Worm (Caenorhabditis elegans) whole organism, L2 larva: Measurements from ENCODE around the gene Y43F8C.5.

ENCODE experiments used
- C34F6.9 ChIP-seq: fragments of 150-350 bp; optimal IDR thresholded peaks from 2 replicates; lab custom pipeline; 2014; ENCODE audit warnings: missing biosample characterization, missing genetic modification characterization
- F13H6.1 ChIP-seq: sonication (generic microtip); optimal IDR thresholded peaks from 2 replicates; lab custom pipeline; 2016; ENCODE audit warnings: missing genetic modification characterization, missing compliant biosample characterization
- R02D3.7 ChIP-seq: fragments of 150-350 bp; optimal IDR thresholded peaks from 2 replicates; lab custom pipeline; 2014; ENCODE audit warnings: missing biosample characterization, missing genetic modification characterization
- Y55F3AM.14 ChIP-seq: fragments of 200-800 bp; sonication (Bioruptor generic); optimal IDR thresholded peaks from 2 replicates; lab custom pipeline; 2018; ENCODE audit warnings: mild to moderate bottlenecking, missing genetic modification characterization, missing compliant biosample characterization
- ZK546.5 ChIP-seq: sonication (generic microtip); optimal IDR thresholded peaks from 2 replicates; lab custom pipeline; 2017; ENCODE audit warnings: missing biosample characterization, missing genetic modification characterization
- alr-1 ChIP-seq: fragments of 150-350 bp; optimal IDR thresholded peaks from 2 replicates; lab custom pipeline; 2014; ENCODE audit warnings: missing biosample characterization, missing genetic modification characterization
- aly-2 ChIP-seq: fragments of 150-350 bp; optimal IDR thresholded peaks from 2 replicates; lab custom pipeline; 2014; ENCODE audit warnings: missing biosample characterization, missing genetic modification characterization
- ama-1 ChIP-seq: fragments of 150-350 bp; optimal IDR thresholded peaks from 2 replicates; lab custom pipeline; 2018; ENCODE audit warnings: inconsistent platforms
- blmp-1 ChIP-seq: sonication (generic microtip); optimal IDR thresholded peaks from 2 replicates; lab custom pipeline; 2017; ENCODE audit warnings: missing genetic modification characterization, mild to moderate bottlenecking, missing compliant biosample characterization, antibody characterized with exemption, moderate library complexity; ENCODE audit not compliant: insufficient read depth
- ceh-16 ChIP-seq: fragments of 150-350 bp; optimal IDR thresholded peaks from 2 replicates; lab custom pipeline; 2014; ENCODE audit warnings: missing biosample characterization, missing genetic modification characterization
- ceh-82 ChIP-seq: fragments of 150-350 bp; optimal IDR thresholded peaks from 2 replicates; lab custom pipeline; 2014; ENCODE audit warnings: missing biosample characterization, missing genetic modification characterization
- crh-2 ChIP-seq: sonication (generic microtip); optimal IDR thresholded peaks from 2 replicates; lab custom pipeline; 2017; ENCODE audit warnings: missing biosample characterization, missing genetic modification characterization
- dmd-4 ChIP-seq: sonication (generic microtip); optimal IDR thresholded peaks from 2 replicates; lab custom pipeline; 2017; ENCODE audit warnings: missing biosample characterization, missing genetic modification characterization
- egl-27 ChIP-seq: sonication (generic microtip); optimal IDR thresholded peaks from 3 replicates; lab custom pipeline; 2017; ENCODE audit warnings: missing biosample characterization, missing genetic modification reagents, missing genetic modification characterization
- elt-1 ChIP-seq: fragments of 150-350 bp; optimal IDR thresholded peaks from 2 replicates; lab custom pipeline; 2014; ENCODE audit warnings: missing biosample characterization, missing genetic modification characterization
- elt-3 ChIP-seq: sonication (generic microtip); optimal IDR thresholded peaks from 2 replicates; lab custom pipeline; 2017; ENCODE audit warnings: missing biosample characterization, missing genetic modification characterization
- fos-1 ChIP-seq: fragments of 150-350 bp; optimal IDR thresholded peaks from 2 replicates; lab custom pipeline; 2014; ENCODE audit warnings: missing biosample characterization, missing genetic modification characterization
- gmeb-1 ChIP-seq: fragments of 150-350 bp; optimal IDR thresholded peaks from 2 replicates; lab custom pipeline; 2014; ENCODE audit warnings: missing biosample characterization, missing genetic modification characterization
- lin-11 ChIP-seq: fragments of 150-350 bp; sonication (generic microtip); optimal IDR thresholded peaks from 2 replicates; lab custom pipeline; 2014; ENCODE audit warnings: missing biosample characterization, missing genetic modification characterization, inconsistent platforms, mixed read lengths
- lin-13 ChIP-seq: fragments of 150-350 bp; optimal IDR thresholded peaks from 2 replicates; lab custom pipeline; 2014; ENCODE audit warnings: missing biosample characterization, missing genetic modification reagents, missing genetic modification characterization
- lin-39 ChIP-seq: fragments of 150-350 bp; optimal IDR thresholded peaks from 2 replicates; lab custom pipeline; 2014; ENCODE audit warnings: missing biosample characterization, missing genetic modification reagents, missing genetic modification characterization
- lsy-2 ChIP-seq, 2 experiments: fragments of 150-350 bp in 1 of 2; sonication (generic microtip) in 1 of 2; optimal IDR thresholded peaks; 2 replicates each; lab custom pipeline; 2014 to 2017; ENCODE audit warnings: missing biosample characterization in 2 of 2, missing genetic modification characterization in 2 of 2
- mab-5 ChIP-seq: fragments of 150-350 bp; optimal IDR thresholded peaks from 2 replicates; lab custom pipeline; 2014; ENCODE audit warnings: missing biosample characterization, missing genetic modification characterization
- mbf-1 ChIP-seq: sonication (generic microtip); optimal IDR thresholded peaks from 2 replicates; lab custom pipeline; 2017; ENCODE audit warnings: missing biosample characterization, missing genetic modification characterization
- mdl-1 ChIP-seq, 2 experiments: fragments of 150-350 bp in 1 of 2; sonication (generic microtip) in 1 of 2; optimal IDR thresholded peaks; 2 replicates each; lab custom pipeline; 2017; ENCODE audit warnings: missing biosample characterization in 2 of 2, missing genetic modification characterization in 2 of 2
- nhr-10 ChIP-seq: sonication (generic microtip); optimal IDR thresholded peaks from 2 replicates; lab custom pipeline; 2017; ENCODE audit warnings: missing biosample characterization, missing genetic modification characterization
- nhr-11 ChIP-seq: fragments of 150-350 bp; optimal IDR thresholded peaks from 2 replicates; lab custom pipeline; 2014; ENCODE audit warnings: missing biosample characterization, missing genetic modification characterization
- nhr-12 ChIP-seq: fragments of 150-350 bp; optimal IDR thresholded peaks from 2 replicates; lab custom pipeline; 2014; ENCODE audit warnings: missing biosample characterization, missing genetic modification characterization
- nhr-129 ChIP-seq: fragments of 150-350 bp; optimal IDR thresholded peaks from 2 replicates; lab custom pipeline; 2014; ENCODE audit warnings: missing biosample characterization, missing genetic modification characterization
- nhr-21 ChIP-seq: fragments of 150-350 bp; optimal IDR thresholded peaks from 2 replicates; lab custom pipeline; 2014; ENCODE audit warnings: missing biosample characterization, missing genetic modification characterization
- nhr-23 ChIP-seq: fragments of 150-350 bp; optimal IDR thresholded peaks from 2 replicates; lab custom pipeline; 2014; ENCODE audit warnings: missing biosample characterization, missing genetic modification reagents, missing genetic modification characterization
- nhr-237 ChIP-seq: fragments of 150-350 bp; optimal IDR thresholded peaks from 2 replicates; lab custom pipeline; 2014; ENCODE audit warnings: missing biosample characterization, missing genetic modification characterization
- nhr-25 ChIP-seq: fragments of 150-350 bp; sonication (generic microtip); optimal IDR thresholded peaks from 3 replicates; lab custom pipeline; 2014; ENCODE audit warnings: missing biosample characterization, missing genetic modification characterization
- nhr-6 ChIP-seq: fragments of 150-350 bp; optimal IDR thresholded peaks from 2 replicates; lab custom pipeline; 2014; ENCODE audit warnings: missing biosample characterization, missing genetic modification characterization
- nhr-77 ChIP-seq: fragments of 150-350 bp; optimal IDR thresholded peaks from 2 replicates; lab custom pipeline; 2014; ENCODE audit warnings: missing biosample characterization, missing genetic modification characterization
- peb-1 ChIP-seq: fragments of 150-350 bp; optimal IDR thresholded peaks from 2 replicates; lab custom pipeline; 2014; ENCODE audit warnings: missing biosample characterization, missing genetic modification characterization
- sem-4 ChIP-seq: fragments of 150-350 bp; optimal IDR thresholded peaks from 2 replicates; lab custom pipeline; 2014; ENCODE audit warnings: missing biosample characterization, missing genetic modification reagents, missing genetic modification characterization
- skn-1 ChIP-seq: sonication (generic microtip); optimal IDR thresholded peaks from 2 replicates; lab custom pipeline; 2017; ENCODE audit warnings: missing biosample characterization, missing genetic modification characterization
- sma-3 ChIP-seq: sonication (generic microtip); optimal IDR thresholded peaks from 2 replicates; lab custom pipeline; 2016; ENCODE audit warnings: missing genetic modification reagents, missing genetic modification characterization, missing compliant biosample characterization
- sma-9 ChIP-seq, 2 experiments: fragments of 150-350 bp in 1 of 2; sonication (generic microtip) in 1 of 2; optimal IDR thresholded peaks; 2 replicates each; lab custom pipeline; 2014 to 2016; ENCODE audit warnings: missing genetic modification characterization in 2 of 2, mild to moderate bottlenecking in 1 of 2, missing biosample characterization in 1 of 2, missing compliant biosample characterization in 1 of 2, missing genetic modification reagents in 1 of 2, moderate library complexity in 1 of 2
- snpc-4 ChIP-seq: fragments of 150-350 bp; optimal IDR thresholded peaks from 2 replicates; lab custom pipeline; 2014; ENCODE audit warnings: missing biosample characterization, missing genetic modification characterization
- unc-39 ChIP-seq: fragments of 150-350 bp; optimal IDR thresholded peaks from 2 replicates; lab custom pipeline; 2014; ENCODE audit warnings: missing biosample characterization, missing genetic modification characterization
- unc-55 ChIP-seq: fragments of 150-350 bp; sonication (generic microtip); optimal IDR thresholded peaks from 3 replicates; lab custom pipeline; 2014; ENCODE audit warnings: missing biosample characterization, missing genetic modification reagents, missing genetic modification characterization
- unc-62 ChIP-seq: fragments of 150-350 bp; optimal IDR thresholded peaks from 2 replicates; lab custom pipeline; 2014; ENCODE audit warnings: missing biosample characterization, missing genetic modification reagents, missing genetic modification characterization
- zag-1 ChIP-seq: fragments of 150-350 bp; optimal IDR thresholded peaks from 2 replicates; lab custom pipeline; 2014; ENCODE audit warnings: missing biosample characterization, missing genetic modification characterization
- ztf-1 ChIP-seq: fragments of 200-800 bp; sonication (Bioruptor generic); conservative IDR thresholded peaks from 2 replicates; pipeline ENCODE4 v1.3.6; 2022; ENCODE audit warnings: missing genetic modification characterization, missing compliant biosample characterization
- ztf-11 ChIP-seq: sonication (generic microtip); optimal IDR thresholded peaks from 2 replicates; lab custom pipeline; 2017; ENCODE audit warnings: missing biosample characterization, missing genetic modification characterization
- ztf-4 ChIP-seq: fragments of 150-350 bp; optimal IDR thresholded peaks from 2 replicates; lab custom pipeline; 2014; ENCODE audit warnings: missing biosample characterization, missing genetic modification characterization

The Y43F8C.5 gene

ce11 chrV:19643015-19643414 lies 10.6 kb upstream of the Y43F8C.5 start:
- no peak for TF ChIP-seq nhr-237 (tag; lab: Kevin White, UChicago)
- peak; percentile 84 for TF ChIP-seq lin-13 (GFP tag; lab: Kevin White, UChicago)
- no peak for TF ChIP-seq lin-39 (tag; lab: Kevin White, UChicago)
- TF ChIP-seq blmp-1 (tag; lab: Kevin White, UChicago): no peak
- peak; percentile 37 for TF ChIP-seq nhr-10
- no peak for TF ChIP-seq ztf-1 (GFP tag; lab: Robert Waterston, UW)
- peak; percentile 82 for TF ChIP-seq nhr-21 (tag; lab: Kevin White, UChicago)
- TF ChIP-seq nhr-11 (tag; lab: Kevin White, UChicago): peak; percentile 59
- no peak for TF ChIP-seq R02D3.7 (tag; lab: Kevin White, UChicago)
- peak; percentile 77 for TF ChIP-seq crh-2 (tag; lab: Kevin White, UChicago)
- TF ChIP-seq unc-39 (tag; lab: Kevin White, UChicago): no peak
- no peak for TF ChIP-seq ceh-82
- TF ChIP-seq snpc-4 (tag; lab: Kevin White, UChicago): peak; percentile 27
- TF ChIP-seq unc-62 (GFP tag; lab: Kevin White, UChicago): no peak
- TF ChIP-seq nhr-77 (tag; lab: Kevin White, UChicago): no peak
- peak; percentile 84 to 86 for TF ChIP-seq lsy-2 (tag; optimal IDR thresholded peaks at IDR 0.05; lab: Kevin White, UChicago)
- no peak for TF ChIP-seq mbf-1 (tag; lab: Kevin White, UChicago)
- TF ChIP-seq F13H6.1 (tag; lab: Kevin White, UChicago): peak; percentile 82
- peak; percentile 17 for TF ChIP-seq nhr-25 (tag; lab: Kevin White, UChicago)
- no peak for TF ChIP-seq skn-1 (tag; lab: Kevin White, UChicago)
- peak; percentile 85 for TF ChIP-seq Y55F3AM.14 (GFP tag; lab: Kevin White, UChicago)
- no peak for TF ChIP-seq ama-1
- no peak for TF ChIP-seq alr-1 (tag; lab: Kevin White, UChicago)
- no peak for TF ChIP-seq nhr-23 (tag; lab: Kevin White, UChicago)
- TF ChIP-seq sma-9 (GFP tag; optimal IDR thresholded peaks at IDR 0.05; lab: Kevin White, UChicago): no peak
- TF ChIP-seq sma-9 (tag; optimal IDR thresholded peaks at IDR 0.05; lab: Kevin White, UChicago): no peak
- TF ChIP-seq mab-5 (tag; lab: Kevin White, UChicago): peak; percentile 45
- TF ChIP-seq sma-3 (GFP tag; lab: Kevin White, UChicago): peak; percentile 84
- peak; percentile 65 for TF ChIP-seq C34F6.9 (tag; lab: Kevin White, UChicago)
- TF ChIP-seq fos-1 (tag; lab: Kevin White, UChicago): peak; percentile 79
- TF ChIP-seq peb-1 (tag; lab: Kevin White, UChicago): no peak
- peak; percentile 15 for TF ChIP-seq nhr-6
- peak; percentile 66 for TF ChIP-seq gmeb-1 (tag; lab: Kevin White, UChicago)
- peak; percentile 58 for TF ChIP-seq nhr-129
- no peak for TF ChIP-seq nhr-12 (tag; lab: Kevin White, UChicago)
- TF ChIP-seq ceh-16: peak; percentile 14
- no peak for TF ChIP-seq elt-3 (tag; lab: Kevin White, UChicago)
- TF ChIP-seq ZK546.5 (tag; lab: Kevin White, UChicago): no peak
- TF ChIP-seq unc-55: peak; percentile 82
- TF ChIP-seq egl-27 (tag; lab: Kevin White, UChicago): peak; percentile 57
- TF ChIP-seq ztf-4 (tag; lab: Kevin White, UChicago): peak; percentile 10
- peak; percentile 11 for TF ChIP-seq sem-4
- TF ChIP-seq aly-2 (tag; lab: Kevin White, UChicago): no peak
- TF ChIP-seq lin-11 (tag; lab: Kevin White, UChicago): peak; percentile 64
- peak; percentile 42 for TF ChIP-seq zag-1 (tag; lab: Kevin White, UChicago)
- peak in 1 of 2 experiments; percentile 53 for TF ChIP-seq mdl-1 (tag; optimal IDR thresholded peaks at IDR 0.05; lab: Kevin White, UChicago)
- TF ChIP-seq dmd-4 (tag; lab: Kevin White, UChicago): no peak
- no peak for TF ChIP-seq elt-1 (tag; lab: Kevin White, UChicago)
- no peak for TF ChIP-seq ztf-11 (tag; lab: Kevin White, UChicago)
